Worm (Caenorhabditis elegans): ENCODE measurements around the gene C07C7.1.

DNA sequence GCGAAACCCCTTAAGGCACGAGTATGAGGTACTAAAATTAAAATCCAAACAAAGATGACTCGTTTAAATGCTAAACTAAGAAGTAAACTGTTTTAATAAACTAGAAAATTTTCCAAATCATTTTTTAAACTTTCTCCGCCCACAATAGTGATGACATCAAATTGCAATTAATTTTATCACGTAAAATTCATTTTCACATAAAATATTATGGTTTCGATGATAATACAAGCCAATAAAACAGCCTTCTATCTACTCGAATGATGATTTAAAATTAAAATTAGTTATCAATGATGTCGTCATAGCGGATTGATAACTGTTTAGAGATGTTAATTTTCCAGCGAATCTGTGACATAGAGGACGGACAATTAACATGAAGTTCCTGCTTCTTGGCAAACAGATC is 19.0 kb upstream of the C07C7.1 start, which contains the start of gene C07C7.3:
- TF ChIP-seq flt-1 (GFP tag; IDR thresholded peaks at IDR 0.05) (no peak), cog-1 (tag; optimal IDR thresholded peaks at IDR 0.05) (no peak), ref-1 (GFP tag; conservative IDR thresholded peaks at IDR 0.05) (no peak)

Measured in whole organism, midembryonic.